Fruit fly (Drosophila melanogaster) whole organism, wandering third instar larva: Measurements from ENCODE around the gene SMC3.

ENCODE experiments used
- Dfd ChIP-seq: fragments of >200 bp; optimal IDR thresholded peaks from 2 replicates; lab custom pipeline; 2017; ENCODE audit warnings: missing biosample characterization, missing genetic modification characterization
- Hr83 ChIP-seq: fragments of 200-300 bp; sonication (Bioruptor generic); optimal IDR thresholded peaks from 2 replicates; lab custom pipeline; 2016; ENCODE audit warnings: missing biosample characterization, mild to moderate bottlenecking, missing genetic modification characterization, moderate library complexity; ENCODE audit not compliant: poor library complexity, severe bottlenecking
- Jra ChIP-seq: sonication (Bioruptor generic); optimal IDR thresholded peaks from 2 replicates; lab custom pipeline; 2016; ENCODE audit warnings: missing biosample characterization, missing genetic modification characterization
- Myc ChIP-seq: fragments of >200 bp; optimal IDR thresholded peaks from 2 replicates; lab custom pipeline; 2017
- Rel ChIP-seq, 2 experiments: fragments of 200-800 bp; sonication (Bioruptor generic) in 1 of 2; optimal IDR thresholded peaks; 2 replicates in 1 of 2; 3 replicates in 1 of 2; lab custom pipeline; 2016 to 2019; ENCODE audit warnings: mild to moderate bottlenecking in 2 of 2, missing biosample characterization in 2 of 2, missing genetic modification characterization in 2 of 2, moderate library complexity in 1 of 2
- dsf ChIP-seq: sonication (Bioruptor generic); optimal IDR thresholded peaks from 2 replicates; lab custom pipeline; 2016; ENCODE audit warnings: missing biosample characterization, missing genetic modification characterization, borderline replicate concordance
- fru ChIP-seq: fragments of 200-800 bp; sonication (Bioruptor generic); optimal IDR thresholded peaks from 3 replicates; lab custom pipeline; 2016; ENCODE audit warnings: missing biosample characterization, mild to moderate bottlenecking, missing genetic modification characterization
- h ChIP-seq: fragments of 200-800 bp; sonication (Bioruptor generic); optimal IDR thresholded peaks from 3 replicates; lab custom pipeline; 2016; ENCODE audit warnings: missing biosample characterization, mild to moderate bottlenecking, missing genetic modification characterization
- lola ChIP-seq: fragments of >200 bp; optimal IDR thresholded peaks from 2 replicates; lab custom pipeline; 2017; ENCODE audit warnings: missing biosample characterization, missing genetic modification characterization
- pan ChIP-seq: fragments of >200 bp; optimal IDR thresholded peaks from 2 replicates; lab custom pipeline; 2017
- psq ChIP-seq: fragments of 200-800 bp; sonication (Bioruptor generic); optimal IDR thresholded peaks from 3 replicates; lab custom pipeline; 2017; ENCODE audit warnings: missing biosample characterization, mild to moderate bottlenecking, missing genetic modification characterization, moderate library complexity
- tai ChIP-seq: sonication (Bioruptor generic); optimal IDR thresholded peaks from 2 replicates; lab custom pipeline; 2016; ENCODE audit warnings: missing biosample characterization, missing genetic modification characterization
- usp ChIP-seq: fragments of >200 bp; optimal IDR thresholded peaks from 2 replicates; lab custom pipeline; 2017; ENCODE audit warnings: missing biosample characterization, missing genetic modification characterization
- woc ChIP-seq: sonication (Bioruptor generic); optimal IDR thresholded peaks from 2 replicates; lab custom pipeline; 2016; ENCODE audit warnings: missing biosample characterization, mild to moderate bottlenecking, missing genetic modification characterization

DNA sequence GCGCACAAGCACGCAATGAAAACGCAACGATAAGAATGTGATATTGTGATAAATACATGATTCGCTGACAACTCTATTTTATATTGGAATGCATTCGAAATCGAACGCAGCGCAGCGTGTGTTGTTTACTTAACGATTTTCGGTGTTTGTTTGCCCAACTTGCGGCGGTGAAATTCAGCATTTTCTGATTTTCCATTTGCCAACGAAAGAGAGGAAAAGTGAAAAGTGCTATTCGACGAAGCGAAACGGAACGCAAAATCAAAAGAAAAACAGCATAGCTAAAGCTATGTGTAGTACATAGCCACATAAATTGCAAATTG is 47.8 kb upstream of the SMC3 start:
- no peak for TF ChIP-seq Dfd (GFP tag; lab: Kevin White, UChicago)
- no peak for TF ChIP-seq woc (GFP tag; lab: Kevin White, UChicago)
- TF ChIP-seq Jra, result no peak
- TF ChIP-seq h, result no peak
- TF ChIP-seq Hr83, result no peak
- no peak for TF ChIP-seq dsf
- TF ChIP-seq fru (GFP tag; lab: Kevin White, UChicago), result no peak
- TF ChIP-seq tai, result no peak
- no peak for TF ChIP-seq psq (GFP tag; lab: Kevin White, UChicago)
- TF ChIP-seq pan (lab: Kevin White, UChicago), result no peak
- no peak for TF ChIP-seq Rel (GFP tag; optimal IDR thresholded peaks at IDR 0.05; lab: Kevin White, UChicago)
- no peak for TF ChIP-seq Rel (tag; optimal IDR thresholded peaks at IDR 0.05; lab: Kevin White, UChicago)
- TF ChIP-seq usp, result no peak
- no peak for TF ChIP-seq Myc (lab: Kevin White, UChicago)
- TF ChIP-seq lola (GFP tag; lab: Kevin White, UChicago), result no peak
